Fruit fly (Drosophila melanogaster) whole organism, embryonic: Measurements from ENCODE around the gene HemK2.
A peak's percentile ranks its signal among the peaks of the same experiment; 100 is the strongest.

Source experiments
- ATbp ChIP-seq: fragments of 200-800 bp; sonication (Bioruptor generic); optimal IDR thresholded peaks from 2 replicates; lab custom pipeline; 2017; ENCODE audit warnings: missing biosample characterization, mild to moderate bottlenecking, missing genetic modification characterization, missing genetic modification reagents
- Bteb2 ChIP-seq: fragments of 200-800 bp; sonication (Bioruptor generic); optimal IDR thresholded peaks from 2 replicates; lab custom pipeline; 2016; ENCODE audit warnings: missing biosample characterization, missing genetic modification characterization
- C15 ChIP-seq: fragments of 200-800 bp; sonication (Bioruptor generic); IDR thresholded peaks from 3 replicates; pipeline ENCODE4 v1.3.6; 2022; ENCODE audit warnings: missing biosample characterization, missing genetic modification characterization
- CG10321 ChIP-seq: fragments of 200-800 bp; sonication (Bioruptor generic); IDR thresholded peaks from 2 replicates; pipeline ENCODE4 v1.3.6; 2022; ENCODE audit warnings: missing biosample characterization, missing genetic modification characterization
- CG10979 ChIP-seq: fragments of 200-800 bp; sonication (Bioruptor generic); optimal IDR thresholded peaks from 2 replicates; lab custom pipeline; 2018; ENCODE audit warnings: missing biosample characterization, mild to moderate bottlenecking, missing genetic modification characterization, moderate library complexity
- CG11560 ChIP-seq: fragments of 200-800 bp; sonication (Bioruptor generic); IDR thresholded peaks from 3 replicates; pipeline ENCODE4 v1.3.6; 2022; ENCODE audit warnings: missing biosample characterization, missing genetic modification characterization
- CG12104 ChIP-seq: fragments of 200-800 bp; sonication (Bioruptor generic); optimal IDR thresholded peaks from 3 replicates; lab custom pipeline; 2016; ENCODE audit warnings: missing biosample characterization, missing genetic modification characterization
- CG12769 ChIP-seq: fragments of 200-800 bp; sonication (Bioruptor generic); optimal IDR thresholded peaks from 2 replicates; lab custom pipeline; 2019; ENCODE audit warnings: missing biosample characterization, mild to moderate bottlenecking, missing genetic modification characterization, moderate library complexity
- CG13424 ChIP-seq: fragments of 200-800 bp; sonication (Bioruptor generic); optimal IDR thresholded peaks from 2 replicates; lab custom pipeline; 2019; ENCODE audit warnings: missing biosample characterization, mild to moderate bottlenecking, missing genetic modification characterization, moderate library complexity
- CG13894 ChIP-seq: fragments of 200-800 bp; sonication (Bioruptor generic); optimal IDR thresholded peaks from 3 replicates; lab custom pipeline; 2018; ENCODE audit warnings: missing biosample characterization, mild to moderate bottlenecking, missing genetic modification characterization, moderate library complexity
- CG15011 ChIP-seq: fragments of 200-800 bp; sonication (Bioruptor generic); optimal IDR thresholded peaks from 3 replicates; lab custom pipeline; 2018; ENCODE audit warnings: missing biosample characterization, mild to moderate bottlenecking, missing genetic modification characterization
- CG17829 ChIP-seq: fragments of 200-800 bp; optimal IDR thresholded peaks from 2 replicates; lab custom pipeline; 2019; ENCODE audit warnings: missing biosample characterization, mild to moderate bottlenecking, missing genetic modification characterization, moderate library complexity
- CG31224 ChIP-seq: fragments of 200-800 bp; sonication (Bioruptor generic); IDR thresholded peaks from 2 replicates; pipeline ENCODE4 v1.3.6; 2022; ENCODE audit warnings: missing biosample characterization, missing genetic modification characterization
- CG3163 ChIP-seq: fragments of 200-800 bp; sonication (Bioruptor generic); optimal IDR thresholded peaks from 3 replicates; lab custom pipeline; 2016; ENCODE audit warnings: missing biosample characterization, missing genetic modification characterization
- CG3847 ChIP-seq: fragments of 200-800 bp; sonication (Bioruptor generic); IDR thresholded peaks from 2 replicates; pipeline ENCODE4 v1.3.6; 2022; ENCODE audit warnings: missing biosample characterization, missing genetic modification characterization
- CG4424 ChIP-seq: fragments of 200-800 bp; sonication (Bioruptor generic); optimal IDR thresholded peaks from 3 replicates; lab custom pipeline; 2016; ENCODE audit warnings: missing biosample characterization, missing genetic modification characterization
- CG5953 ChIP-seq: fragments of 200-800 bp; sonication (Bioruptor generic); IDR thresholded peaks from 2 replicates; pipeline ENCODE4 v1.3.6; 2022; ENCODE audit warnings: missing biosample characterization, missing genetic modification characterization
- CG7271 ChIP-seq: fragments of 200-800 bp; sonication (Bioruptor generic); optimal IDR thresholded peaks from 2 replicates; lab custom pipeline; 2018; ENCODE audit warnings: missing biosample characterization, mild to moderate bottlenecking, missing genetic modification characterization, moderate library complexity
- CG7963 ChIP-seq: fragments of 200-800 bp; sonication (Bioruptor generic); IDR thresholded peaks from 3 replicates; pipeline ENCODE4 v1.3.6; 2022; ENCODE audit warnings: missing biosample characterization, missing genetic modification characterization; ENCODE audit not compliant: partially characterized antibody
- CG7987 ChIP-seq: fragments of 200-800 bp; sonication (Bioruptor generic); optimal IDR thresholded peaks from 2 replicates; lab custom pipeline; 2018; ENCODE audit warnings: missing biosample characterization, mild to moderate bottlenecking, missing genetic modification characterization, moderate library complexity
- CG8944 ChIP-seq: fragments of 200-800 bp; sonication (Bioruptor generic); optimal IDR thresholded peaks from 3 replicates; lab custom pipeline; 2016; ENCODE audit warnings: missing biosample characterization, missing genetic modification characterization
- CG9215 ChIP-seq: fragments of 200-800 bp; sonication (Bioruptor generic); IDR thresholded peaks from 2 replicates; pipeline ENCODE4 v1.3.6; 2022; ENCODE audit warnings: missing biosample characterization, missing genetic modification characterization
- CG9437 ChIP-seq: fragments of 200-800 bp; sonication (Bioruptor generic); optimal IDR thresholded peaks from 2 replicates; lab custom pipeline; 2018; ENCODE audit warnings: missing biosample characterization, mild to moderate bottlenecking, missing genetic modification characterization
- CHES-1-like ChIP-seq: fragments of 200-800 bp; sonication (Bioruptor generic); optimal IDR thresholded peaks from 2 replicates; lab custom pipeline; 2016; ENCODE audit warnings: missing biosample characterization, missing genetic modification characterization
- Dbx ChIP-seq: fragments of 200-800 bp; sonication (Bioruptor generic); IDR thresholded peaks from 3 replicates; pipeline ENCODE4 v1.3.6; 2022; ENCODE audit warnings: missing biosample characterization, missing genetic modification characterization
- H15 ChIP-seq: fragments of 200-800 bp; sonication (Bioruptor generic); IDR thresholded peaks from 3 replicates; pipeline ENCODE4 v1.3.6; 2022; ENCODE audit warnings: missing biosample characterization, missing genetic modification characterization
- Hr3 ChIP-seq: fragments of 200-800 bp; sonication (Bioruptor generic); optimal IDR thresholded peaks from 3 replicates; lab custom pipeline; 2016; ENCODE audit warnings: missing biosample characterization, missing genetic modification characterization
- Kr ChIP-seq: fragments of 200-800 bp; sonication (Bioruptor generic); optimal IDR thresholded peaks from 2 replicates; lab custom pipeline; 2017; ENCODE audit warnings: missing biosample characterization, mild to moderate bottlenecking, missing genetic modification characterization
- Lhr ChIP-seq: fragments of 200-800 bp; sonication (Bioruptor generic); optimal IDR thresholded peaks from 3 replicates; lab custom pipeline; 2017; ENCODE audit warnings: mild to moderate bottlenecking, missing biosample characterization, missing genetic modification reagents, missing genetic modification characterization
- MESR4 ChIP-seq: fragments of 200-800 bp; sonication (Bioruptor generic); optimal IDR thresholded peaks from 2 replicates; lab custom pipeline; 2018; ENCODE audit warnings: missing biosample characterization, mild to moderate bottlenecking, missing genetic modification characterization, moderate library complexity
- NC2β ChIP-seq: fragments of 200-800 bp; sonication (Bioruptor generic); optimal IDR thresholded peaks from 2 replicates; lab custom pipeline; 2016; ENCODE audit warnings: missing biosample characterization, missing genetic modification characterization
- Ravus ChIP-seq: fragments of 200-800 bp; sonication (Bioruptor generic); IDR thresholded peaks from 2 replicates; pipeline ENCODE4 v1.3.6; 2022; ENCODE audit warnings: missing biosample characterization, missing genetic modification characterization
- TFAM ChIP-seq: fragments of 200-800 bp; sonication (Bioruptor generic); optimal IDR thresholded peaks from 2 replicates; lab custom pipeline; 2017; ENCODE audit warnings: missing biosample characterization, missing genetic modification characterization, inconsistent platforms
- chm ChIP-seq: fragments of 200-800 bp; sonication (Bioruptor generic); IDR thresholded peaks from 2 replicates; pipeline ENCODE4 v1.3.6; 2022; ENCODE audit warnings: missing biosample characterization, missing genetic modification characterization
- crc ChIP-seq: fragments of 200-800 bp; sonication (Bioruptor generic); optimal IDR thresholded peaks from 2 replicates; lab custom pipeline; 2016; ENCODE audit warnings: missing biosample characterization, missing genetic modification characterization
- crol ChIP-seq: fragments of 200-800 bp; sonication (Bioruptor generic); IDR thresholded peaks from 2 replicates; pipeline ENCODE4 v1.3.6; 2022; ENCODE audit warnings: missing biosample characterization, missing genetic modification characterization
- dati ChIP-seq: fragments of 200-800 bp; sonication (Bioruptor generic); IDR thresholded peaks from 2 replicates; pipeline ENCODE4 v1.3.6; 2022; ENCODE audit warnings: missing biosample characterization, missing genetic modification characterization
- insv ChIP-seq, 2 experiments: fragments of 200-800 bp; sonication (Bioruptor generic); optimal IDR thresholded peaks; 3 replicates each; lab custom pipeline; 2016 to 2018; ENCODE audit warnings: missing biosample characterization in 2 of 2, missing genetic modification characterization in 2 of 2
- p53 ChIP-seq: fragments of 200-800 bp; sonication (Bioruptor generic); optimal IDR thresholded peaks from 2 replicates; lab custom pipeline; 2016; ENCODE audit warnings: missing biosample characterization, missing genetic modification characterization
- pum ChIP-seq: fragments of 200-800 bp; sonication (Bioruptor generic); optimal IDR thresholded peaks from 2 replicates; lab custom pipeline; 2016; ENCODE audit warnings: missing biosample characterization, missing genetic modification characterization
- sug ChIP-seq: fragments of 200-800 bp; optimal IDR thresholded peaks from 2 replicates; lab custom pipeline; 2019; ENCODE audit warnings: missing biosample characterization, mild to moderate bottlenecking, missing genetic modification characterization, moderate library complexity
- tap ChIP-seq: fragments of 200-800 bp; optimal IDR thresholded peaks from 3 replicates; lab custom pipeline; 2019; ENCODE audit warnings: missing biosample characterization, mild to moderate bottlenecking, missing genetic modification characterization, moderate library complexity
- tx ChIP-seq: fragments of 200-800 bp; sonication (Bioruptor generic); optimal IDR thresholded peaks from 2 replicates; lab custom pipeline; 2016; ENCODE audit warnings: missing biosample characterization, missing genetic modification characterization
- z ChIP-seq: fragments of 200-800 bp; sonication (Bioruptor generic); IDR thresholded peaks from 3 replicates; pipeline ENCODE4 v1.3.6; 2022; ENCODE audit warnings: missing biosample characterization, missing genetic modification characterization
- zen ChIP-seq: fragments of 200-800 bp; sonication (Bioruptor generic); optimal IDR thresholded peaks from 3 replicates; lab custom pipeline; 2018; ENCODE audit warnings: missing biosample characterization, mild to moderate bottlenecking, missing genetic modification characterization, moderate library complexity

The HemK2 gene

DNA sequence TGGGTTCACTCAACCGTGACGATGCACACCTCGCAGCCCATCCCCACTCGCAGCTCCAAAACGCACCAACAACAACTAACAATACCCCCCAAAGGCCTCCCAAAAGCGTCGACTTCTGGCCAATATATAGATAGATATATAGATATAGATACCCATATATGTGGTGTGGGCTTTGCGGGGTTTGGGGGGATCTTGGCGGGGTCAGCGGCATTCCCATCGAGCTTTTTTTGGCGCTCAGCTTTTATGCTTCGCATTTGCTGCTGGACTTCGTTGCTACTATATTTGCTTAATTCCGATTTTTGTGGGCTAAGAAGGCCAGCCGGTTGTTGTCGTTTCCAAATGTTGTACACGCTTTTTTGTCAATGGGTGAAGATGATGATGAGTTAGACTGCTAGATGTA is 32.1 kb downstream of the HemK2 start (continued):
- no peak for TF ChIP-seq CG7271
- no peak for TF ChIP-seq tx (GFP tag; lab: Kevin White, UChicago)
- TF ChIP-seq CG17829 (tag; lab: Kevin White, UChicago): no peak
- TF ChIP-seq CHES-1-like: no peak
- TF ChIP-seq TFAM: no peak
- TF ChIP-seq CG4424 (GFP tag; lab: Kevin White, UChicago): no peak
- TF ChIP-seq crol: peak; percentile 69
- TF ChIP-seq chm: peak; percentile 10; the same call in 1 of the 2 replicates
- TF ChIP-seq CG9437: no peak
- TF ChIP-seq CG12104 (GFP tag; lab: Kevin White, UChicago): no peak
- no peak for TF ChIP-seq Hr3 (GFP tag; lab: Kevin White, UChicago)
- no peak for TF ChIP-seq MESR4 (GFP tag; lab: Kevin White, UChicago)
- TF ChIP-seq Ravus (GFP tag; lab: Robert Waterston, UW): no peak
- 0 out of 2 replicates have a peak, but pooled peaks have one; percentile 21 for TF ChIP-seq CG3847 (GFP tag; lab: Robert Waterston, UW)
- TF ChIP-seq CG15011: no peak
- no peak for TF ChIP-seq CG11560 (tag; lab: Robert Waterston, UW)
- 0 out of 3 replicates have a peak, but pooled peaks have one; percentile 6 for TF ChIP-seq Dbx (GFP tag; lab: Robert Waterston, UW)
- no peak for TF ChIP-seq CG8944 (GFP tag; lab: Kevin White, UChicago)
- TF ChIP-seq CG12769 (tag; lab: Kevin White, UChicago): peak; percentile 87
- no peak for TF ChIP-seq C15
- TF ChIP-seq CG10321: no peak
- TF ChIP-seq CG31224 (GFP tag; lab: Robert Waterston, UW): peak; percentile 51
- peak; percentile 97 for TF ChIP-seq CG13894 (tag; lab: Kevin White, UChicago)
- TF ChIP-seq sug (tag; lab: Kevin White, UChicago): peak; percentile 26
- TF ChIP-seq Lhr (GFP tag; lab: Kevin White, UChicago): no peak
- no peak for TF ChIP-seq tap (tag; lab: Kevin White, UChicago)
- TF ChIP-seq Bteb2 (GFP tag; lab: Kevin White, UChicago): no peak
- no peak for TF ChIP-seq CG10979 (tag; lab: Kevin White, UChicago)
- no peak for TF ChIP-seq CG7987 (GFP tag; lab: Kevin White, UChicago)
- no peak for TF ChIP-seq H15 (GFP tag; lab: Robert Waterston, UW)
- no peak for TF ChIP-seq p53 (GFP tag; lab: Kevin White, UChicago)
- TF ChIP-seq crc (GFP tag; lab: Kevin White, UChicago): no peak
- 0 out of 3 replicates have a peak, but pooled peaks have one; percentile 10 for TF ChIP-seq CG7963 (GFP tag; lab: Robert Waterston, UW)

dm6 chr2L:2725374-2725773 is 34.1 kb downstream of the HemK2 start, which contains the start of gene CG31689:
Gene CG31689 (plus strand): TSS chr2L:2725674.
- TF ChIP-seq CG3163 (GFP tag; lab: Kevin White, UChicago) (no peak), pum (GFP tag; lab: Kevin White, UChicago) (no peak), Kr (GFP tag; lab: Kevin White, UChicago) (no peak), zen (tag; lab: Kevin White, UChicago) (no peak), CG13424 (tag; lab: Kevin White, UChicago) (no peak), insv (GFP tag; optimal IDR thresholded peaks at IDR 0.05; lab: Kevin White, UChicago) (no peak), NC2β (no peak), dati (no peak), CG17829 (tag; lab: Kevin White, UChicago) (no peak), z (GFP tag; lab: Robert Waterston, UW) (no peak), CG9215 (no peak), CG5953 (GFP tag; lab: Robert Waterston, UW) (no peak), ATbp (no peak)
